Worm (Caenorhabditis elegans): Measurements from ENCODE around the gene zip-9.

ce11 chrV:10940571-10940991, 1.7 kb upstream of the zip-9 start:
- TF ChIP-seq ceh-82 (tag; optimal IDR thresholded peaks at IDR 0.05) (no peak), blmp-1 (tag; optimal IDR thresholded peaks at IDR 0.05; ENCODE audit: insufficient read depth) (peak; percentile 71), lin-39 (tag; optimal IDR thresholded peaks at IDR 0.05) (no peak), lin-11 (tag; optimal IDR thresholded peaks at IDR 0.05) (no peak), sem-4 (tag; optimal IDR thresholded peaks at IDR 0.05) (no peak), zag-1 (tag; optimal IDR thresholded peaks at IDR 0.05) (peak; percentile 27), ama-1 (optimal IDR thresholded peaks at IDR 0.05) (peak; percentile 34), snpc-4 (tag; optimal IDR thresholded peaks at IDR 0.05) (no peak), nhr-23 (tag; optimal IDR thresholded peaks at IDR 0.05) (no peak), nhr-25 (tag; optimal IDR thresholded peaks at IDR 0.05) (peak; percentile 45)
